Worm (Caenorhabditis elegans): Measurements from ENCODE around the gene srx-95.
A peak's percentile ranks its signal among the peaks of the same experiment; 100 is the strongest.

srx-95 gene

ce11 chrII:6716638-6717037 lies 37.9 kb downstream of the srx-95 start, which contains the start of the genes T14B4.5 and T14B4.20:
Gene T14B4.5, plus strand, starts transcription at chrII:6716863.
Gene T14B4.20, plus strand, starts transcription at chrII:6716901.
- no peak for TF ChIP-seq cebp-2 (GFP tag; IDR thresholded peaks at IDR 0.05)
- no peak for TF ChIP-seq madf-10 (tag; optimal IDR thresholded peaks at IDR 0.05)
- TF ChIP-seq ZK185.1 (tag; optimal IDR thresholded peaks at IDR 0.05; ENCODE audit: poor library complexity, severe bottlenecking) = no peak
- no peak for TF ChIP-seq F23B12.7 (tag; optimal IDR thresholded peaks at IDR 0.05; ENCODE audit: insufficient read depth)
- peak; percentile 51; the same call in 1 of the 2 replicates for TF ChIP-seq hmg-1.2 (GFP tag; IDR thresholded peaks at IDR 0.05)
- TF ChIP-seq F39B2.1 (GFP tag; IDR thresholded peaks at IDR 0.05) = no peak

- TF ChIP-seq madf-8 (GFP tag; conservative IDR thresholded peaks at IDR 0.05) (no peak), Y53F4B.3 (GFP tag; IDR thresholded peaks at IDR 0.05) (no peak), lin-26 (GFP tag; IDR thresholded peaks at IDR 0.05) (no peak), zfh-2 (GFP tag; conservative IDR thresholded peaks at IDR 0.05) (no peak), F33H1.4 (GFP tag; IDR thresholded peaks at IDR 0.05) (no peak), lag-1 (GFP tag; IDR thresholded peaks at IDR 0.05) (no peak), ets-4 (GFP tag; optimal IDR thresholded peaks at IDR 0.05) (no peak)
Measured at ce11 chrII:6715853-6716252, 38.7 kb downstream of the srx-95 start.

ce11 chrII:6713832-6714342 lies 40.7 kb downstream of the srx-95 start, which contains the start of gene dpy-2:
Gene dpy-2, plus strand, starts transcription at chrII:6714292.
- TF ChIP-seq die-1 (tag; optimal IDR thresholded peaks at IDR 0.05) (no peak), unc-130 (GFP tag; optimal IDR thresholded peaks at IDR 0.05) (no peak), F10E7.11 (tag; optimal IDR thresholded peaks at IDR 0.05) (no peak), gei-17 (GFP tag; optimal IDR thresholded peaks at IDR 0.05) (no peak), lsl-1 (GFP tag; optimal IDR thresholded peaks at IDR 0.05) (no peak)

- TF ChIP-seq ceh-27 (GFP tag; optimal IDR thresholded peaks at IDR 0.05) (no peak), repo-1 (tag; optimal IDR thresholded peaks at IDR 0.05) (no peak), sdz-38 (tag; optimal IDR thresholded peaks at IDR 0.05) (no peak), hlh-12 (tag; optimal IDR thresholded peaks at IDR 0.05) (no peak), ceh-79 (tag; optimal IDR thresholded peaks at IDR 0.05) (no peak), cebp-1 (GFP tag; IDR thresholded peaks at IDR 0.05) (no peak), cebp-1 (tag; optimal IDR thresholded peaks at IDR 0.05) (no peak), unc-62 (GFP tag; optimal IDR thresholded peaks at IDR 0.05) (no peak), nhr-179 (tag; optimal IDR thresholded peaks at IDR 0.05) (no peak), zfh-2 (GFP tag; conservative IDR thresholded peaks at IDR 0.05) (no peak), snpc-3.4 (tag; optimal IDR thresholded peaks at IDR 0.05) (no peak), nhr-27 (tag; optimal IDR thresholded peaks at IDR 0.05) (no peak), F57A8.1 (GFP tag; optimal IDR thresholded peaks at IDR 0.05) (no peak), fkh-3 (tag; optimal IDR thresholded peaks at IDR 0.05) (no peak), nfya-2 (GFP tag; IDR thresholded peaks at IDR 0.05) (no peak), dox-1 (GFP tag; IDR thresholded peaks at IDR 0.05) (no peak), F49E8.2 (tag; optimal IDR thresholded peaks at IDR 0.05; ENCODE audit: insufficient read depth) (no peak), atf-7 (tag; optimal IDR thresholded peaks at IDR 0.05) (no peak)
Measured at ce11 chrII:6713003-6713402, 41.6 kb downstream of the srx-95 start.
